Worm (Caenorhabditis elegans): ENCODE data around the gene ZC13.1.

- no peak for TF ChIP-seq fkh-2 (tag; optimal IDR thresholded peaks at IDR 0.05)
- no peak for TF ChIP-seq pha-4 (tag; optimal IDR thresholded peaks at IDR 0.05)
- TF ChIP-seq ceh-82 (tag; optimal IDR thresholded peaks at IDR 0.05): no peak
- TF ChIP-seq nhr-12 (tag; optimal IDR thresholded peaks at IDR 0.05): no peak
- no peak for TF ChIP-seq unc-39 (tag; optimal IDR thresholded peaks at IDR 0.05)
- no peak for TF ChIP-seq aly-2 (tag; optimal IDR thresholded peaks at IDR 0.05)
- TF ChIP-seq egl-5 (tag; optimal IDR thresholded peaks at IDR 0.05): no peak
- TF ChIP-seq pqm-1 (tag; optimal IDR thresholded peaks at IDR 0.05): no peak
- no peak for TF ChIP-seq elt-3 (tag; optimal IDR thresholded peaks at IDR 0.05)
Observed at ce11 chrX:880367-880766, 3.3 kb downstream of the ZC13.1 start, which contains the start of gene ZC13.2.
